Worm (Caenorhabditis elegans) whole organism, early embryonic: ENCODE measurements around the gene K08C7.4.
"Not testable (repeated sequence)": the region's sequence is repeated elsewhere in the genome, so short reads cannot be mapped to it uniquely, and the experiment has no call there.

ENCODE experiments used
- B0310.2 ChIP-seq: sonication (generic microtip); optimal IDR thresholded peaks from 2 replicates; lab custom pipeline; 2016; ENCODE audit warnings: mild to moderate bottlenecking, missing genetic modification characterization, missing compliant biosample characterization
- ama-1 ChIP-seq: fragments of 150-350 bp; optimal IDR thresholded peaks from 2 replicates; lab custom pipeline; 2014
- flt-1 ChIP-seq: fragments of 200-800 bp; sonication (Bioruptor generic); IDR thresholded peaks from 2 replicates; pipeline ENCODE4 v1.3.6; 2022; ENCODE audit warnings: missing genetic modification characterization, missing compliant biosample characterization
- pes-1 ChIP-seq: fragments of 200-800 bp; sonication (Bioruptor generic); IDR thresholded peaks from 2 replicates; pipeline ENCODE4 v1.3.6; 2022; ENCODE audit warnings: missing genetic modification reagents, missing genetic modification characterization, missing compliant biosample characterization
- scrt-1 ChIP-seq: fragments of 200-800 bp; sonication (Bioruptor generic); IDR thresholded peaks from 2 replicates; pipeline ENCODE4 v1.3.6; 2022; ENCODE audit warnings: missing genetic modification characterization, missing compliant biosample characterization

- TF ChIP-seq pes-1; ama-1 (lab: Kevin White, UChicago); B0310.2 (tag; lab: Kevin White, UChicago); scrt-1; flt-1 (GFP tag; lab: Robert Waterston, UW): not testable (repeated sequence)
These were observed 26.2 kb downstream of the K08C7.4 start, which contains the start of gene glb-19 for ce11 chrIV:10654047-10654446.
